Fruit fly (Drosophila melanogaster): Measurements from ENCODE around the gene wac.

Gene wac

DNA sequence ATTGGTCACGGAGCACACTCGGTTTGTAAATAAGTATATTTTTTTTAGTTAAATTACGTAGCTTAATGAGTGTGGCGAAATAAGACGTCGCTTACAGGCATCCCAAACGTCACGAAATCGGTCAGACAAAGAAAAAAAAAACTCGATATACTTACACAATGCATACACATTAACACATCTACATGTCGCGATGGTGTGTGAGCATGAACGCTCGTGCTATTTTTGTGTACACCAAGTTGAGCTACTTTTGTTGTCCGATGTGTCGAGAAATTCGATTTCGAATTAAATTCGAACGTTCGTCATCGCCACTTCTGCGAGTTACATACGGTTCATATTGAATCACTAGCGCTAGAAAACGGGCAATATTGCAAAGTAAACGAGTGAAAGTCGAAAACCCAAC lies 32.9 kb upstream of the wac start (continued):
- TF ChIP-seq Sox100B (GFP tag; optimal IDR thresholded peaks at IDR 0.05) (no peak), repo (GFP tag; optimal IDR thresholded peaks at IDR 0.05) (no peak), CG12299 (tag; optimal IDR thresholded peaks at IDR 0.05) (peak; percentile 13), z (GFP tag; IDR thresholded peaks at IDR 0.05) (peak; percentile 83), lov (optimal IDR thresholded peaks at IDR 0.05) (no peak), lov (GFP tag; IDR thresholded peaks at IDR 0.05) (no peak), HHEX (GFP tag; optimal IDR thresholded peaks at IDR 0.05) (no peak), CG13894 (tag; optimal IDR thresholded peaks at IDR 0.05) (no peak)

DNA sequence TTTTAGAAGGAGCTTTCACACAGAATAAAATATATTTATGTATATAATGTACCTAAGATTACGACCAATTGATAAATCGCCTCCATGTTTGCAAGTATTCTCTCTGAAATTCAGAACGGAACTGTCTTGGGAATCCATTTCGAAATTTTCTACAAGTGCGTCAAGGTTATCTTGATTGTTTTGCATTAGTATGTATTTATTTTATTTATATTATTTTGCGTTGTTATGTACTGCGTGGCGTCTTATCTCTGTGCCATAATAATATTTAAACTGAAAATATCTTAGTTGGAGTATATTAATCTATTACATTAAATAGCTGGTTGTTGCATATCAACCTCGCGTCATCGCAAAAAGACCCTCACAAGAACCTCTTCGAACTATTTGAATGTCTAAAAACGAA lies 26.5 kb upstream of the wac start, which contains the start of gene CG42846:
Gene CG42846 (minus strand): TSS at position 101 of the 400 bp plus-strand sequence.
- no peak for TF ChIP-seq CG4854 (GFP tag; optimal IDR thresholded peaks at IDR 0.05)
- no peak for TF ChIP-seq h (optimal IDR thresholded peaks at IDR 0.05)
- TF ChIP-seq CG34376 (GFP tag; optimal IDR thresholded peaks at IDR 0.05) = peak; percentile 12
- TF ChIP-seq Hey (tag; optimal IDR thresholded peaks at IDR 0.05) = no peak
- TF ChIP-seq CG18619 (GFP tag; optimal IDR thresholded peaks at IDR 0.05) = no peak
- no peak for TF ChIP-seq NfI (GFP tag; optimal IDR thresholded peaks at IDR 0.05)
- TF ChIP-seq CG13287 (GFP tag; IDR thresholded peaks at IDR 0.05; ENCODE audit: partially characterized antibody) = no peak
- no peak for TF ChIP-seq H2.0 (GFP tag; IDR thresholded peaks at IDR 0.05)
- no peak for TF ChIP-seq CG16863 (GFP tag; optimal IDR thresholded peaks at IDR 0.05)
- TF ChIP-seq bsh (GFP tag; optimal IDR thresholded peaks at IDR 0.05) = no peak
- TF ChIP-seq NC2β (GFP tag; optimal IDR thresholded peaks at IDR 0.05) = no peak
- TF ChIP-seq lbe (GFP tag; optimal IDR thresholded peaks at IDR 0.05) = peak; percentile 18
- no peak for TF ChIP-seq usp (GFP tag; optimal IDR thresholded peaks at IDR 0.05)
- TF ChIP-seq CG11085 (GFP tag; IDR thresholded peaks at IDR 0.05) = no peak

DNA sequence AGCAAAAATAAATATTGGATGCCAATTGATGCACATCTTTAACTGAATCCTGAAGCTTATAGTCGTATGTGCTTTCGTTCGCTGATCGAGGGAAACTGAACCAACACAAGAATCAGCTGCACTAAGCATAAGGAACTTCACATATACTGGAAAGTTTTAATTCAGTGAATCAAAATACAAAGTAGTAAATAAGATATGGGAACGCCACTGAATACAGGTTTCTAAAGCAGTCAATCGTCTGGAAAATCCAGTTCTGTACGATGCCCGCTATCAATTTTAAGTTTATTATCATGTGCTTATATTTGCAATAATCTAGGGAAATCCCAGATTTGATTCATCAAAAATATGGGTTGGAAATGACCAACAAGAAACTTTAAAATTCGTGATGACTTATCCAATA lies 25.7 kb upstream of the wac start, which contains the start of gene CG34454:
Gene CG34454 (minus strand): TSS at position 84 of the 400 bp plus-strand sequence.
- no peak for TF ChIP-seq CG11504 (tag; optimal IDR thresholded peaks at IDR 0.05)
- TF ChIP-seq CG6175 (GFP tag; IDR thresholded peaks at IDR 0.05) = no peak
- TF ChIP-seq CG5180 (GFP tag; optimal IDR thresholded peaks at IDR 0.05) = no peak
- TF ChIP-seq Hr39 (optimal IDR thresholded peaks at IDR 0.05) = no peak
- no peak for TF ChIP-seq ara (GFP tag; IDR thresholded peaks at IDR 0.05)
- TF ChIP-seq CG14965 (GFP tag; optimal IDR thresholded peaks at IDR 0.05; ENCODE audit: borderline replicate concordance) = no peak
- TF ChIP-seq CG7928 (GFP tag; optimal IDR thresholded peaks at IDR 0.05) = no peak
- no peak for TF ChIP-seq Xbp1 (GFP tag; optimal IDR thresholded peaks at IDR 0.05)
- no peak for TF ChIP-seq lov (optimal IDR thresholded peaks at IDR 0.05)
- no peak for TF ChIP-seq lov (GFP tag; IDR thresholded peaks at IDR 0.05)
- no peak for TF ChIP-seq CG9876 (GFP tag; optimal IDR thresholded peaks at IDR 0.05)
- no peak for TF ChIP-seq wek (GFP tag; optimal IDR thresholded peaks at IDR 0.05)
- TF ChIP-seq CG12219 (GFP tag; optimal IDR thresholded peaks at IDR 0.05) = no peak
- TF ChIP-seq Lhr (GFP tag; optimal IDR thresholded peaks at IDR 0.05) = no peak
- TF ChIP-seq CG33557 (GFP tag; optimal IDR thresholded peaks at IDR 0.05) = no peak
- TF ChIP-seq CG1233 (GFP tag; optimal IDR thresholded peaks at IDR 0.05) = no peak
- no peak for TF ChIP-seq CG3407 (GFP tag; optimal IDR thresholded peaks at IDR 0.05)
- TF ChIP-seq odd (GFP tag; optimal IDR thresholded peaks at IDR 0.05) = no peak
- no peak for TF ChIP-seq CG9609 (GFP tag; optimal IDR thresholded peaks at IDR 0.05)

Measured in whole organism, embryonic.